Worm (Caenorhabditis elegans) whole organism, late embryonic: ENCODE data around the gene hpo-9.

ENCODE experiments used
- C08G9.2 ChIP-seq: sonication (generic microtip); optimal IDR thresholded peaks from 2 replicates; lab custom pipeline; 2016; ENCODE audit warnings: mild to moderate bottlenecking, missing genetic modification characterization, moderate library complexity, missing compliant biosample characterization
- C38D4.7 ChIP-seq: fragments of 200-800 bp; sonication (Bioruptor generic); optimal IDR thresholded peaks from 2 replicates; lab custom pipeline; 2018; ENCODE audit warnings: mild to moderate bottlenecking, missing genetic modification characterization, moderate library complexity, missing compliant biosample characterization
- F13H6.1 ChIP-seq: sonication (generic microtip); optimal IDR thresholded peaks from 2 replicates; lab custom pipeline; 2016; ENCODE audit warnings: missing genetic modification characterization, missing compliant biosample characterization
- T23F11.4 ChIP-seq: fragments of 200-800 bp; sonication (Bioruptor generic); optimal IDR thresholded peaks from 2 replicates; lab custom pipeline; 2018; ENCODE audit warnings: mild to moderate bottlenecking, missing genetic modification characterization, missing compliant biosample characterization
- Y22D7AL.16 ChIP-seq: sonication (generic microtip); optimal IDR thresholded peaks from 2 replicates; lab custom pipeline; 2016; ENCODE audit warnings: missing genetic modification characterization, missing compliant biosample characterization
- ahr-1 ChIP-seq: sonication (generic microtip); optimal IDR thresholded peaks from 2 replicates; lab custom pipeline; 2016; ENCODE audit warnings: missing genetic modification characterization, missing compliant biosample characterization
- ceh-14 ChIP-seq: sonication (generic microtip); optimal IDR thresholded peaks from 2 replicates; lab custom pipeline; 2016; ENCODE audit warnings: missing genotype, missing genetic modification characterization, missing compliant biosample characterization
- ceh-19 ChIP-seq: fragments of 200-800 bp; sonication (Bioruptor generic); optimal IDR thresholded peaks from 2 replicates; lab custom pipeline; 2018; ENCODE audit warnings: mild to moderate bottlenecking, missing genetic modification characterization, missing compliant biosample characterization
- ceh-2 ChIP-seq: sonication (generic microtip); optimal IDR thresholded peaks from 2 replicates; lab custom pipeline; 2016; ENCODE audit warnings: missing genotype, missing genetic modification characterization, missing compliant biosample characterization
- ceh-30 ChIP-seq: fragments of 150-350 bp; optimal IDR thresholded peaks from 2 replicates; lab custom pipeline; 2014; ENCODE audit warnings: missing biosample characterization, missing genetic modification characterization
- ceh-31 ChIP-seq: sonication (generic microtip); optimal IDR thresholded peaks from 2 replicates; lab custom pipeline; 2016; ENCODE audit warnings: missing genetic modification characterization, missing compliant biosample characterization
- ceh-34 ChIP-seq: sonication (generic microtip); optimal IDR thresholded peaks from 2 replicates; lab custom pipeline; 2016; ENCODE audit warnings: mild to moderate bottlenecking, missing genetic modification characterization, missing compliant biosample characterization
- ceh-45 ChIP-seq: fragments of 200-800 bp; sonication (Bioruptor generic); IDR thresholded peaks from 2 replicates; pipeline ENCODE4 v1.3.6; 2022; ENCODE audit warnings: missing genetic modification reagents, missing genetic modification characterization, missing compliant biosample characterization
- ceh-48 ChIP-seq: sonication (generic microtip); optimal IDR thresholded peaks from 2 replicates; lab custom pipeline; 2016; ENCODE audit warnings: missing genetic modification characterization, inconsistent platforms, missing compliant biosample characterization
- ceh-6 ChIP-seq: fragments of 200-800 bp; sonication (Bioruptor generic); optimal IDR thresholded peaks from 2 replicates; lab custom pipeline; 2018; ENCODE audit warnings: mild to moderate bottlenecking, missing genetic modification characterization, missing compliant biosample characterization
- dve-1 ChIP-seq: sonication (generic microtip); optimal IDR thresholded peaks from 2 replicates; lab custom pipeline; 2017; ENCODE audit warnings: antibody characterized with exemption, mild to moderate bottlenecking, missing genetic modification characterization, missing compliant biosample characterization
- elt-2 ChIP-seq: sonication (generic microtip); optimal IDR thresholded peaks from 2 replicates; lab custom pipeline; 2016; ENCODE audit warnings: missing genetic modification reagents, missing genetic modification characterization, missing compliant biosample characterization
- elt-4 ChIP-seq: sonication (generic microtip); optimal IDR thresholded peaks from 2 replicates; lab custom pipeline; 2016; ENCODE audit warnings: missing genetic modification characterization, missing compliant biosample characterization
- ets-4 ChIP-seq: sonication (generic microtip); optimal IDR thresholded peaks from 2 replicates; lab custom pipeline; 2016; ENCODE audit warnings: missing genetic modification characterization, missing compliant biosample characterization
- eyg-1 ChIP-seq: sonication (generic microtip); optimal IDR thresholded peaks from 2 replicates; lab custom pipeline; 2016; ENCODE audit warnings: missing genotype, missing genetic modification characterization, missing compliant biosample characterization
- fax-1 ChIP-seq: sonication (generic microtip); optimal IDR thresholded peaks from 2 replicates; lab custom pipeline; 2016; ENCODE audit warnings: missing genotype, missing genetic modification characterization, missing compliant biosample characterization
- fkh-10 ChIP-seq: fragments of 150-350 bp; optimal IDR thresholded peaks from 2 replicates; lab custom pipeline; 2014; ENCODE audit warnings: missing biosample characterization, missing genetic modification reagents, missing genetic modification characterization
- fkh-6 ChIP-seq: sonication (generic microtip); optimal IDR thresholded peaks from 2 replicates; lab custom pipeline; 2016; ENCODE audit warnings: missing genetic modification characterization, missing compliant biosample characterization
- gmeb-2 ChIP-seq: sonication (generic microtip); optimal IDR thresholded peaks from 2 replicates; lab custom pipeline; 2016; ENCODE audit warnings: missing genetic modification characterization, inconsistent platforms, missing compliant biosample characterization
- hlh-13 ChIP-seq: fragments of 200-800 bp; sonication (Bioruptor generic); optimal IDR thresholded peaks from 2 replicates; lab custom pipeline; 2018; ENCODE audit warnings: mild to moderate bottlenecking, missing genetic modification characterization, missing compliant biosample characterization
- hlh-30 ChIP-seq: sonication (generic microtip); optimal IDR thresholded peaks from 2 replicates; lab custom pipeline; 2017; ENCODE audit warnings: antibody characterized with exemption, missing genetic modification characterization, missing compliant biosample characterization; ENCODE audit not compliant: insufficient read depth
- hlh-6 ChIP-seq: sonication (generic microtip); optimal IDR thresholded peaks from 2 replicates; lab custom pipeline; 2016; ENCODE audit warnings: missing genotype, missing genetic modification characterization, missing compliant biosample characterization
- hlh-8 ChIP-seq: sonication (generic microtip); optimal IDR thresholded peaks from 2 replicates; lab custom pipeline; 2016; ENCODE audit warnings: missing genotype, missing genetic modification characterization, missing compliant biosample characterization
- lim-6 ChIP-seq: sonication (generic microtip); optimal IDR thresholded peaks from 2 replicates; lab custom pipeline; 2016; ENCODE audit warnings: missing genetic modification characterization, missing compliant biosample characterization
- lin-11 ChIP-seq: fragments of 200-800 bp; sonication (Bioruptor generic); optimal IDR thresholded peaks from 2 replicates; lab custom pipeline; 2018; ENCODE audit warnings: mild to moderate bottlenecking, missing genetic modification characterization, missing compliant biosample characterization
- madf-2 ChIP-seq: sonication (generic microtip); optimal IDR thresholded peaks from 2 replicates; lab custom pipeline; 2017; ENCODE audit warnings: missing genetic modification characterization, missing compliant biosample characterization
- mec-3 ChIP-seq: sonication (generic microtip); optimal IDR thresholded peaks from 2 replicates; lab custom pipeline; 2016; ENCODE audit warnings: borderline replicate concordance, missing genetic modification characterization, missing compliant biosample characterization
- nfya-1 ChIP-seq: sonication (generic microtip); optimal IDR thresholded peaks from 2 replicates; lab custom pipeline; 2017; ENCODE audit warnings: missing genetic modification characterization, mild to moderate bottlenecking, missing compliant biosample characterization, antibody characterized with exemption, moderate library complexity
- npax-4 ChIP-seq: sonication (generic microtip); optimal IDR thresholded peaks from 2 replicates; lab custom pipeline; 2016; ENCODE audit warnings: missing genetic modification characterization, missing compliant biosample characterization
- odd-2 ChIP-seq: sonication (generic microtip); optimal IDR thresholded peaks from 2 replicates; lab custom pipeline; 2017; ENCODE audit warnings: antibody characterized with exemption, mild to moderate bottlenecking, missing genetic modification characterization, missing compliant biosample characterization
- pax-1 ChIP-seq: fragments of 150-350 bp; optimal IDR thresholded peaks from 2 replicates; lab custom pipeline; 2014; ENCODE audit warnings: missing biosample characterization, missing genetic modification characterization
- pha-2 ChIP-seq: sonication (generic microtip); optimal IDR thresholded peaks from 2 replicates; lab custom pipeline; 2017; ENCODE audit warnings: mild to moderate bottlenecking, missing genetic modification characterization, missing compliant biosample characterization
- pros-1 ChIP-seq: fragments of 150-350 bp; optimal IDR thresholded peaks from 2 replicates; lab custom pipeline; 2014; ENCODE audit warnings: missing biosample characterization, missing genetic modification reagents, missing genetic modification characterization
- sdc-2 ChIP-seq: sonication (generic microtip); optimal IDR thresholded peaks from 2 replicates; lab custom pipeline; 2016; ENCODE audit warnings: missing genotype, missing genetic modification characterization, missing compliant biosample characterization
- sox-4 ChIP-seq: sonication (generic microtip); optimal IDR thresholded peaks from 2 replicates; lab custom pipeline; 2017; ENCODE audit warnings: mild to moderate bottlenecking, missing genetic modification characterization, inconsistent platforms, missing compliant biosample characterization
- syd-9 ChIP-seq: sonication (generic microtip); optimal IDR thresholded peaks from 2 replicates; lab custom pipeline; 2016; ENCODE audit warnings: mild to moderate bottlenecking, missing genetic modification characterization, moderate library complexity, missing compliant biosample characterization
- tbx-2 ChIP-seq: sonication (generic microtip); optimal IDR thresholded peaks from 2 replicates; lab custom pipeline; 2016; ENCODE audit warnings: missing genetic modification characterization, missing compliant biosample characterization
- ttx-3 ChIP-seq: sonication (generic microtip); optimal IDR thresholded peaks from 2 replicates; lab custom pipeline; 2016; ENCODE audit warnings: missing genetic modification reagents, missing genetic modification characterization, missing compliant biosample characterization
- unc-3 ChIP-seq, 2 experiments: fragments of 200-800 bp in 1 of 2; sonication (Bioruptor generic) in 1 of 2; sonication (generic microtip) in 1 of 2; conservative IDR thresholded peaks in 1 of 2; optimal IDR thresholded peaks in 1 of 2; 2 replicates each; pipeline versions ENCODE4 v1.3.6 to Lab custom; 2016 to 2022; ENCODE audit warnings: missing compliant biosample characterization in 2 of 2, missing genetic modification characterization in 2 of 2, missing genetic modification reagents in 1 of 2
- unc-42 ChIP-seq: sonication (generic microtip); optimal IDR thresholded peaks from 2 replicates; lab custom pipeline; 2016; ENCODE audit warnings: missing genotype, missing genetic modification characterization, missing compliant biosample characterization
- unc-86 ChIP-seq: sonication (generic microtip); optimal IDR thresholded peaks from 2 replicates; lab custom pipeline; 2016; ENCODE audit warnings: missing genetic modification characterization, missing compliant biosample characterization
- zip-5 ChIP-seq: sonication (generic microtip); optimal IDR thresholded peaks from 2 replicates; lab custom pipeline; 2016; ENCODE audit warnings: missing genetic modification characterization, missing compliant biosample characterization
- ztf-16 ChIP-seq: sonication (generic microtip); optimal IDR thresholded peaks from 2 replicates; lab custom pipeline; 2017; ENCODE audit warnings: missing genetic modification characterization, missing compliant biosample characterization

Gene hpo-9

ce11 chrV:7237133-7237532, 203 bp upstream of the hpo-9 start, which contains the start of gene hyls-1 (continued):
- TF ChIP-seq ceh-6 (GFP tag; lab: Kevin White, UChicago) (no peak), ceh-45 (no peak), ceh-30 (tag; lab: Kevin White, UChicago) (no peak), C38D4.7 (GFP tag; lab: Kevin White, UChicago) (no peak), unc-3 (GFP tag; conservative IDR thresholded peaks at IDR 0.05; lab: Robert Waterston, UW) (no peak), unc-3 (tag; optimal IDR thresholded peaks at IDR 0.05; lab: Kevin White, UChicago) (no peak), ceh-19 (no peak), nfya-1 (tag; lab: Kevin White, UChicago) (peak; percentile 82), npax-4 (no peak), syd-9 (tag; lab: Kevin White, UChicago) (no peak), madf-2 (tag; lab: Kevin White, UChicago) (no peak), tbx-2 (tag; lab: Kevin White, UChicago) (no peak), ets-4 (tag; lab: Kevin White, UChicago) (no peak)

DNA sequence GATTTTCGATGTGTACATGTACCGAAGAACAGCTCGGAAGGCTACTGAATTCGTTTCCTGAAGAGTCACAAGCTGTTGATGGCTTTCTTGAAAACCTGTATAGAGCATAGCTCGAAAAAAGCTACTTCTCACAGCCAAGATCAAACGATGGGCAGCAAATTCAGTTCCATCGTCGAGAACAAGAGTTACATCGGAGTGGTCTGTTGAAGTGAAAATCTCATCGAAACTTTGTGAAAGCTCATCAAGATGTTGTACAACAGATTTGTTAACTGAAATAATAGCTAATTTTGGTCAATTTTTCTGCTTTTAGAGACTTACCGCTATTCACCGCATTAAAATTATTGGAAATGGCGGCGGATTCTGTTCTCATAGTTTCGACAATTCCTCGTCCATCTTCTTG, 236 bp downstream of the hpo-9 start:
- TF ChIP-seq ceh-34 (no peak), tbx-2 (tag; lab: Kevin White, UChicago) (no peak), fkh-6 (no peak), ztf-16 (tag; lab: Kevin White, UChicago) (no peak), odd-2 (tag; lab: Kevin White, UChicago) (no peak), hlh-6 (tag; lab: Kevin White, UChicago) (no peak), mec-3 (tag; lab: Kevin White, UChicago) (no peak), pax-1 (no peak), lin-11 (tag; lab: Kevin White, UChicago) (no peak), ahr-1 (no peak), ceh-31 (tag; lab: Kevin White, UChicago) (no peak)

- TF ChIP-seq tbx-2 (tag; lab: Kevin White, UChicago) (no peak), lim-6 (tag; lab: Kevin White, UChicago) (no peak), nfya-1 (tag; lab: Kevin White, UChicago) (no peak), ceh-14 (tag; lab: Kevin White, UChicago) (no peak), fkh-10 (GFP tag; lab: Kevin White, UChicago) (no peak), ahr-1 (no peak), C08G9.2 (tag; lab: Kevin White, UChicago) (no peak), pha-2 (tag; lab: Kevin White, UChicago) (no peak), ceh-30 (tag; lab: Kevin White, UChicago) (no peak), eyg-1 (tag; lab: Kevin White, UChicago) (no peak), ceh-48 (tag; lab: Kevin White, UChicago) (no peak), ceh-19 (no peak), fax-1 (no peak), sdc-2 (tag; lab: Kevin White, UChicago) (no peak), ttx-3 (tag; lab: Kevin White, UChicago) (no peak), hlh-13 (GFP tag; lab: Kevin White, UChicago) (no peak), fkh-6 (no peak), sox-4 (tag; lab: Kevin White, UChicago) (no peak), unc-3 (GFP tag; conservative IDR thresholded peaks at IDR 0.05; lab: Robert Waterston, UW) (no peak), unc-3 (tag; optimal IDR thresholded peaks at IDR 0.05; lab: Kevin White, UChicago) (no peak), elt-2 (no peak)
Measured at ce11 chrV:7234726-7235125, 2.2 kb downstream of the hpo-9 start, which contains the start of gene C05C8.5. Gene C05C8.5, minus strand, starts transcription at chrV:7234826.

DNA sequence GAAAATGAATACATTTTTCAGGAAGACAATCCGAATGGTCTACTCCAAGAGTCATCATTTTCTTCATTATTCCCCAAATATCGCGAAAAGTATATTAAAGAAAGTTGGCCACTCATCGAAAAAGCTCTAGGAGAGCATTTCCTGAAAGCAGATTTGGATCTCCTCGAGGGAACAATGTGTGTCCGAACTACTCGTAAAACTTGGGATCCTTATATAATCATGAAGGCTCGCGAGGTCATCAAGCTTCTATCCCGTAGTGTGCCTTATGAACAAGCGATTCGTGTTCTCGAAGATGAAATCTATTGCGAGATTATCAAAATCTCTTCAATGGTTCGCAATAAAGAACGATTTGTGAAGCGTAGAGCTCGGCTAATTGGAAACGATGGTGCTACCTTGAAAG, 5.4 kb downstream of the hpo-9 start:
- no peak for TF ChIP-seq Y22D7AL.16
- TF ChIP-seq pax-1: no peak
- TF ChIP-seq elt-4 (tag; lab: Kevin White, UChicago): no peak
- TF ChIP-seq unc-42 (tag; lab: Kevin White, UChicago): no peak
- no peak for TF ChIP-seq T23F11.4 (GFP tag; lab: Kevin White, UChicago)
- TF ChIP-seq sox-4 (tag; lab: Kevin White, UChicago): no peak
- TF ChIP-seq F13H6.1: no peak
- no peak for TF ChIP-seq elt-2
- TF ChIP-seq ceh-2: no peak
- TF ChIP-seq zip-5 (tag; lab: Kevin White, UChicago): no peak
- TF ChIP-seq unc-86 (tag; lab: Kevin White, UChicago): no peak
- no peak for TF ChIP-seq hlh-30 (tag; lab: Kevin White, UChicago)
- TF ChIP-seq dve-1 (tag; lab: Kevin White, UChicago): no peak
- TF ChIP-seq fax-1: no peak
- TF ChIP-seq hlh-8 (tag; lab: Kevin White, UChicago): no peak
- no peak for TF ChIP-seq gmeb-2 (tag; lab: Kevin White, UChicago)
- no peak for TF ChIP-seq pros-1 (tag; lab: Kevin White, UChicago)
